Worm (Caenorhabditis elegans): Measurements from ENCODE around the gene srlf-19.

The srlf-19 gene

DNA sequence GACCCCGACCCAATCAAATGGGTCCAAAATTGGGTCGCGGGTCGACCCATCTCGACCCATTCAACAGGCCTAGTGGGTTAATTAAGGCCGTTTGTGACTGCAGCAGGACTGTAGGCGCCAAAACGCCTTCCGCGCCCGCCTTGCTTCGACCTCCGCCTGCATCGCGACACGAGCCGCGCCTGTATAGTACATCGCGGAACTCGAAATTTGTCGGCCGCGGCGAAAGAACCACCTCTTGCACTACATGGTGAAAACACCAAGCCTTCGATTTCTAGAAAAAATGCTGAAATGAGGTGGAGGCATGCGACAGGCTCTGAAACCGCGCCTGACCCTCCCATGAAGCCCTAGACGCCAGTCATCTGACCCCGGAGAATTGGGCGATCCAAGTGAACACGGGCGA is 17.3 kb upstream of the srlf-19 start:
- no peak for TF ChIP-seq Y48G9A.11 (GFP tag; IDR thresholded peaks at IDR 0.05)
- TF ChIP-seq F26F4.8 (GFP tag; conservative IDR thresholded peaks at IDR 0.05) = no peak
- no peak for TF ChIP-seq aly-2 (tag; optimal IDR thresholded peaks at IDR 0.05)
- no peak for TF ChIP-seq nhr-48 (tag; optimal IDR thresholded peaks at IDR 0.05)
- TF ChIP-seq lim-7 (GFP tag; IDR thresholded peaks at IDR 0.05) = 0 out of 2 replicates have a peak, but pooled peaks have one; percentile 3
- no peak for TF ChIP-seq dve-1 (tag; optimal IDR thresholded peaks at IDR 0.05; ENCODE audit: insufficient read depth)
- TF ChIP-seq nhr-41 (GFP tag; IDR thresholded peaks at IDR 0.05) = no peak
- TF ChIP-seq tra-1 (GFP tag; IDR thresholded peaks at IDR 0.05) = no peak
- peak; percentile 64 for TF ChIP-seq set-16 (GFP tag; IDR thresholded peaks at IDR 0.05)
- TF ChIP-seq F44E2.7 (GFP tag; IDR thresholded peaks at IDR 0.05) = no peak
- peak; percentile 11 for TF ChIP-seq aha-1 (tag)
- TF ChIP-seq mdl-1 (tag; optimal IDR thresholded peaks at IDR 0.05) = no peak
- no peak for TF ChIP-seq nhr-77 (tag; optimal IDR thresholded peaks at IDR 0.05)
- 0 out of 2 replicates have a peak, but pooled peaks have one; percentile 63 for TF ChIP-seq egl-43 (GFP tag; IDR thresholded peaks at IDR 0.05)
- TF ChIP-seq madf-5 (GFP tag; IDR thresholded peaks at IDR 0.05) = no peak

DNA sequence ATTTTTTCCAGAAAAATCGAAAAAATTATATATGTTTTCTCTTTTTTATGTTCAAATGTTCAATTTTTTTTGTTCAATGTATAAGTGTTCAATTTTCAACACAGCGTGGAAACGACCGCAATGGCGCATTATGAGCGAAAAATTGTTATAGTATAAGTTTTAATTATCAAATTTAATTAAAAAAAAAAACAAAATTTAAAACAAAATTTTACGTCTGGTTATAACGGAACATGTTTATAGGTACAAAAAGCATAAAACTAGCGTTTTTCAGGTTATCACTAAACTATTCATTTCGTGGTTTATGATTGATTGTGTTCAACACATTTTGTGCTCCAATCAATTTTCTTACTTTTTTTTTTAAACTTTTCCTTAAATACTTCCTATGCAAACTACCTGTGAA is 16.0 kb upstream of the srlf-19 start, which contains the start of gene nhr-106:
nhr-106 (plus strand) TSS at position 301 of the 400 bp plus-strand sequence.
- TF ChIP-seq nhr-28 (tag; optimal IDR thresholded peaks at IDR 0.05) (peak; percentile 78), dmd-6 (GFP tag; IDR thresholded peaks at IDR 0.05) (peak; percentile 48; the same call in 1 of the 2 replicates), pha-4 (GFP tag; IDR thresholded peaks at IDR 0.05) (no peak), pha-4 (tag; optimal IDR thresholded peaks at IDR 0.05) (no peak), lir-3 (tag; optimal IDR thresholded peaks at IDR 0.05) (no peak), ZK546.5 (tag; optimal IDR thresholded peaks at IDR 0.05) (no peak), lin-13 (GFP tag; optimal IDR thresholded peaks at IDR 0.05) (no peak), daf-16 (GFP tag; optimal IDR thresholded peaks at IDR 0.05) (no peak), daf-16 (tag; optimal IDR thresholded peaks at IDR 0.05) (peak; percentile 26), hlh-11 (tag; optimal IDR thresholded peaks at IDR 0.05) (no peak), aly-2 (tag; optimal IDR thresholded peaks at IDR 0.05) (no peak), pqm-1 (tag; optimal IDR thresholded peaks at IDR 0.05) (peak; percentile 20), tag-97 (GFP tag; IDR thresholded peaks at IDR 0.05) (no peak), nhr-48 (tag; optimal IDR thresholded peaks at IDR 0.05) (no peak), F26F4.8 (GFP tag; conservative IDR thresholded peaks at IDR 0.05) (no peak), set-16 (GFP tag; IDR thresholded peaks at IDR 0.05) (no peak), lin-38 (GFP tag; IDR thresholded peaks at IDR 0.05) (no peak), F10B5.3 (tag; optimal IDR thresholded peaks at IDR 0.05) (no peak), F44E2.7 (GFP tag; IDR thresholded peaks at IDR 0.05) (no peak), Y75B8A.6 (GFP tag; IDR thresholded peaks at IDR 0.05) (no peak), mxl-2 (GFP tag; conservative IDR thresholded peaks at IDR 0.05) (no peak), nhr-111 (GFP tag; optimal IDR thresholded peaks at IDR 0.05) (no peak), egl-43 (GFP tag; IDR thresholded peaks at IDR 0.05) (no peak)

DNA sequence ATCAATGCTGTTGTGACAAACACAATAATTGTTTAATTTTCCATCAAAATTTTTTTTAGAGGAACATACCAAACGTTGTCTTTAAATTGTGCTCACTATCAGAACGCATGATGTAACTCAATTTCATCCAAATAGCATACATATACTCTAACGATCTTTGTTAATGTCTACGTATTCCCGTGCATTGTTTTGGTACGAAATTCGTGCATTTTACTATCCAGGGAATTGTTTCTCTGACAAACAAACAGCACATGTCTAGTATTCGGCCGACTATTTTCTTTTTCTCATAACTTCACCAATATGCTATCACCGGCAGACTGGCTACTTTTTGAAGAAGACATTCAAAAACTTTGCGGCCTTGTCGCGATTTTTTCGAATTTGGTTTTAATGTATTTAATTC is 13.9 kb upstream of the srlf-19 start, which contains the start of gene str-196:
str-196 (plus strand) TSS at position 301 of the 400 bp plus-strand sequence.
- TF ChIP-seq zfp-2 (tag; optimal IDR thresholded peaks at IDR 0.05) = no peak
- TF ChIP-seq ctbp-1 (GFP tag; IDR thresholded peaks at IDR 0.05) = no peak
- TF ChIP-seq Y75B8A.6 (GFP tag; IDR thresholded peaks at IDR 0.05) = no peak
- no peak for TF ChIP-seq aly-2 (tag; optimal IDR thresholded peaks at IDR 0.05)
- TF ChIP-seq nhr-11 (tag; optimal IDR thresholded peaks at IDR 0.05) = no peak
- no peak for TF ChIP-seq arid-1 (GFP tag; conservative IDR thresholded peaks at IDR 0.05)
- no peak for TF ChIP-seq lin-38 (GFP tag; IDR thresholded peaks at IDR 0.05)
- no peak for TF ChIP-seq F26F4.8 (GFP tag; conservative IDR thresholded peaks at IDR 0.05)
- TF ChIP-seq daf-8 (GFP tag; IDR thresholded peaks at IDR 0.05) = no peak
- no peak for TF ChIP-seq cey-2 (tag; optimal IDR thresholded peaks at IDR 0.05; ENCODE audit: borderline replicate concordance, insufficient read depth)
- TF ChIP-seq nhr-6 (tag; optimal IDR thresholded peaks at IDR 0.05) = no peak
- TF ChIP-seq fos-1 (tag; optimal IDR thresholded peaks at IDR 0.05) = no peak
- no peak for TF ChIP-seq madf-9 (GFP tag; conservative IDR thresholded peaks at IDR 0.05)

Measured in whole organism, L4 larva.